Fruit fly (Drosophila melanogaster): Measurements from ENCODE around the gene lmgA.

lmgA gene

dm6 chr2L:8576496-8577000 lies 48.1 kb upstream of the lmgA start (continued):
- no peak for TF ChIP-seq hbn (GFP tag; IDR thresholded peaks at IDR 0.05; ENCODE audit: partially characterized antibody)
- TF ChIP-seq CG11696 (GFP tag; IDR thresholded peaks at IDR 0.05) = no peak
- peak; percentile 18 for TF ChIP-seq CG1603 (tag; optimal IDR thresholded peaks at IDR 0.05)
- TF ChIP-seq Dref (GFP tag; IDR thresholded peaks at IDR 0.05) = no peak
- TF ChIP-seq slp2 (GFP tag; optimal IDR thresholded peaks at IDR 0.05) = no peak
- peak; percentile 2 for TF ChIP-seq cg (GFP tag; optimal IDR thresholded peaks at IDR 0.05)
- no peak for TF ChIP-seq Nf-YA (GFP tag; IDR thresholded peaks at IDR 0.05)
- TF ChIP-seq run (tag; optimal IDR thresholded peaks at IDR 0.05) = no peak
- 0 out of 2 replicates have a peak, but pooled peaks have one; percentile 13 for TF ChIP-seq Drgx (GFP tag; IDR thresholded peaks at IDR 0.05)
- no peak for TF ChIP-seq CG10274 (GFP tag; optimal IDR thresholded peaks at IDR 0.05)
- peak; percentile 26 for TF ChIP-seq Asciz (GFP tag; optimal IDR thresholded peaks at IDR 0.05)
- 0 out of 3 replicates have a peak, but pooled peaks have one; percentile 35 for TF ChIP-seq CG2199 (GFP tag; IDR thresholded peaks at IDR 0.05)
- peak; percentile 41; the same call in 1 of the 2 replicates for TF ChIP-seq crol (GFP tag; IDR thresholded peaks at IDR 0.05)
- no peak for TF ChIP-seq CG13123 (GFP tag; optimal IDR thresholded peaks at IDR 0.05)
- TF ChIP-seq caup (GFP tag; optimal IDR thresholded peaks at IDR 0.05; ENCODE audit: severe bottlenecking) = no peak
- no peak for TF ChIP-seq zfh2 (GFP tag; optimal IDR thresholded peaks at IDR 0.05)
- TF ChIP-seq vvl (GFP tag; IDR thresholded peaks at IDR 0.05) = peak; percentile 14; the same call in 1 of the 2 replicates
- no peak for TF ChIP-seq CG18262 (tag; optimal IDR thresholded peaks at IDR 0.05)
- TF ChIP-seq ac (GFP tag; optimal IDR thresholded peaks at IDR 0.05) = peak; percentile 30
- TF ChIP-seq sens (GFP tag) = peak; percentile 2
- TF ChIP-seq otp (GFP tag; IDR thresholded peaks at IDR 0.05) = no peak
- TF ChIP-seq bowl (GFP tag; IDR thresholded peaks at IDR 0.05) = no peak
- no peak for TF ChIP-seq NFAT (GFP tag; IDR thresholded peaks at IDR 0.05)
- TF ChIP-seq nerfin-1 (tag; optimal IDR thresholded peaks at IDR 0.05) = peak; percentile 27
- no peak for TF ChIP-seq CG14014 (GFP tag; IDR thresholded peaks at IDR 0.05)
- TF ChIP-seq Lhr (GFP tag; optimal IDR thresholded peaks at IDR 0.05) = no peak
- TF ChIP-seq gce (GFP tag; IDR thresholded peaks at IDR 0.05) = no peak
- no peak for TF ChIP-seq CG3281 (GFP tag; optimal IDR thresholded peaks at IDR 0.05)
- no peak for TF ChIP-seq psq (GFP tag; optimal IDR thresholded peaks at IDR 0.05)
- TF ChIP-seq pros (GFP tag; optimal IDR thresholded peaks at IDR 0.05) = peak; percentile 74
- TF ChIP-seq CG33557 (GFP tag; optimal IDR thresholded peaks at IDR 0.05) = peak; percentile 18
- no peak for TF ChIP-seq Neu2 (GFP tag; optimal IDR thresholded peaks at IDR 0.05; ENCODE audit: borderline replicate concordance)
- no peak for TF ChIP-seq CG2712 (tag; optimal IDR thresholded peaks at IDR 0.05)
- TF ChIP-seq zfh1 (GFP tag; IDR thresholded peaks at IDR 0.05) = no peak
- TF ChIP-seq tx (GFP tag; optimal IDR thresholded peaks at IDR 0.05) = no peak
- no peak for TF ChIP-seq Hmr (GFP tag; optimal IDR thresholded peaks at IDR 0.05)
- peak; percentile 28 for TF ChIP-seq Kr (GFP tag; optimal IDR thresholded peaks at IDR 0.05)
- peak; percentile 22 for TF ChIP-seq Ets65A (GFP tag)
- 0 out of 3 replicates have a peak, but pooled peaks have one; percentile 8 for TF ChIP-seq Opbp (GFP tag; IDR thresholded peaks at IDR 0.05; ENCODE audit: partially characterized antibody)
- no peak for TF ChIP-seq CG1602 (GFP tag; optimal IDR thresholded peaks at IDR 0.05)
- TF ChIP-seq CG11456 (GFP tag; IDR thresholded peaks at IDR 0.05) = no peak
- TF ChIP-seq CG2129 (GFP tag; IDR thresholded peaks at IDR 0.05; ENCODE audit: partially characterized antibody) = no peak
- TF ChIP-seq Poxn (GFP tag; IDR thresholded peaks at IDR 0.05) = no peak
- peak; percentile 44 for TF ChIP-seq CG6813 (GFP tag; optimal IDR thresholded peaks at IDR 0.05)
- TF ChIP-seq disco-r (GFP tag; optimal IDR thresholded peaks at IDR 0.05) = no peak
- TF ChIP-seq Blimp-1 (GFP tag; optimal IDR thresholded peaks at IDR 0.05) = no peak
- no peak for TF ChIP-seq unc-4 (GFP tag; IDR thresholded peaks at IDR 0.05; ENCODE audit: partially characterized antibody)
- TF ChIP-seq YL-1 (GFP tag; optimal IDR thresholded peaks at IDR 0.05) = no peak
- no peak for TF ChIP-seq Chrac-16 (GFP tag; optimal IDR thresholded peaks at IDR 0.05)
- TF ChIP-seq ro (GFP tag; IDR thresholded peaks at IDR 0.05) = no peak
- no peak for TF ChIP-seq ara (GFP tag; IDR thresholded peaks at IDR 0.05)
